Worm (Caenorhabditis elegans) whole organism, late embryonic: ENCODE data around the gene far-4.

Experiments used
- K09A11.1 ChIP-seq: sonication (generic microtip); optimal IDR thresholded peaks from 2 replicates; lab custom pipeline; 2017; ENCODE audit warnings: antibody characterized with exemption, mild to moderate bottlenecking, missing genetic modification characterization, missing compliant biosample characterization; ENCODE audit not compliant: insufficient read depth
- T23F11.4 ChIP-seq: fragments of 200-800 bp; sonication (Bioruptor generic); optimal IDR thresholded peaks from 2 replicates; lab custom pipeline; 2018; ENCODE audit warnings: mild to moderate bottlenecking, missing genetic modification characterization, missing compliant biosample characterization
- Y22D7AL.16 ChIP-seq: sonication (generic microtip); optimal IDR thresholded peaks from 2 replicates; lab custom pipeline; 2016; ENCODE audit warnings: missing genetic modification characterization, missing compliant biosample characterization
- ama-1 ChIP-seq: fragments of 150-350 bp; optimal IDR thresholded peaks from 2 replicates; lab custom pipeline; 2014
- ceh-18 ChIP-seq: sonication (generic microtip); optimal IDR thresholded peaks from 2 replicates; lab custom pipeline; 2016; ENCODE audit warnings: missing genetic modification characterization, missing compliant biosample characterization
- ceh-2 ChIP-seq: sonication (generic microtip); optimal IDR thresholded peaks from 2 replicates; lab custom pipeline; 2016; ENCODE audit warnings: missing genotype, missing genetic modification characterization, missing compliant biosample characterization
- ceh-24 ChIP-seq: sonication (generic microtip); optimal IDR thresholded peaks from 2 replicates; lab custom pipeline; 2016; ENCODE audit warnings: mild to moderate bottlenecking, missing genetic modification characterization, missing compliant biosample characterization
- ceh-31 ChIP-seq: sonication (generic microtip); optimal IDR thresholded peaks from 2 replicates; lab custom pipeline; 2016; ENCODE audit warnings: missing genetic modification characterization, missing compliant biosample characterization
- ceh-34 ChIP-seq: sonication (generic microtip); optimal IDR thresholded peaks from 2 replicates; lab custom pipeline; 2016; ENCODE audit warnings: mild to moderate bottlenecking, missing genetic modification characterization, missing compliant biosample characterization
- ceh-45 ChIP-seq: fragments of 200-800 bp; sonication (Bioruptor generic); IDR thresholded peaks from 2 replicates; pipeline ENCODE4 v1.3.6; 2022; ENCODE audit warnings: missing genetic modification reagents, missing genetic modification characterization, missing compliant biosample characterization
- ceh-48 ChIP-seq: sonication (generic microtip); optimal IDR thresholded peaks from 2 replicates; lab custom pipeline; 2016; ENCODE audit warnings: missing genetic modification characterization, inconsistent platforms, missing compliant biosample characterization
- ceh-9 ChIP-seq: sonication (generic microtip); optimal IDR thresholded peaks from 2 replicates; lab custom pipeline; 2016; ENCODE audit warnings: mild to moderate bottlenecking, missing genetic modification characterization, inconsistent platforms, missing compliant biosample characterization
- che-1 ChIP-seq: sonication (generic microtip); optimal IDR thresholded peaks from 2 replicates; lab custom pipeline; 2016; ENCODE audit warnings: mild to moderate bottlenecking, missing genetic modification characterization, missing compliant biosample characterization
- dve-1 ChIP-seq: sonication (generic microtip); optimal IDR thresholded peaks from 2 replicates; lab custom pipeline; 2017; ENCODE audit warnings: antibody characterized with exemption, mild to moderate bottlenecking, missing genetic modification characterization, missing compliant biosample characterization
- elt-2 ChIP-seq: sonication (generic microtip); optimal IDR thresholded peaks from 2 replicates; lab custom pipeline; 2016; ENCODE audit warnings: missing genetic modification reagents, missing genetic modification characterization, missing compliant biosample characterization
- ets-4 ChIP-seq: sonication (generic microtip); optimal IDR thresholded peaks from 2 replicates; lab custom pipeline; 2016; ENCODE audit warnings: missing genetic modification characterization, missing compliant biosample characterization
- eyg-1 ChIP-seq: sonication (generic microtip); optimal IDR thresholded peaks from 2 replicates; lab custom pipeline; 2016; ENCODE audit warnings: missing genotype, missing genetic modification characterization, missing compliant biosample characterization
- fax-1 ChIP-seq: sonication (generic microtip); optimal IDR thresholded peaks from 2 replicates; lab custom pipeline; 2016; ENCODE audit warnings: missing genotype, missing genetic modification characterization, missing compliant biosample characterization
- fkh-10 ChIP-seq: fragments of 150-350 bp; optimal IDR thresholded peaks from 2 replicates; lab custom pipeline; 2014; ENCODE audit warnings: missing biosample characterization, missing genetic modification reagents, missing genetic modification characterization
- fkh-6 ChIP-seq: sonication (generic microtip); optimal IDR thresholded peaks from 2 replicates; lab custom pipeline; 2016; ENCODE audit warnings: missing genetic modification characterization, missing compliant biosample characterization
- gmeb-2 ChIP-seq: sonication (generic microtip); optimal IDR thresholded peaks from 2 replicates; lab custom pipeline; 2016; ENCODE audit warnings: missing genetic modification characterization, inconsistent platforms, missing compliant biosample characterization
- hlh-13 ChIP-seq: fragments of 200-800 bp; sonication (Bioruptor generic); optimal IDR thresholded peaks from 2 replicates; lab custom pipeline; 2018; ENCODE audit warnings: mild to moderate bottlenecking, missing genetic modification characterization, missing compliant biosample characterization
- lim-6 ChIP-seq: sonication (generic microtip); optimal IDR thresholded peaks from 2 replicates; lab custom pipeline; 2016; ENCODE audit warnings: missing genetic modification characterization, missing compliant biosample characterization
- lin-11 ChIP-seq: fragments of 200-800 bp; sonication (Bioruptor generic); optimal IDR thresholded peaks from 2 replicates; lab custom pipeline; 2018; ENCODE audit warnings: mild to moderate bottlenecking, missing genetic modification characterization, missing compliant biosample characterization
- madf-2 ChIP-seq: sonication (generic microtip); optimal IDR thresholded peaks from 2 replicates; lab custom pipeline; 2017; ENCODE audit warnings: missing genetic modification characterization, missing compliant biosample characterization
- nfya-1 ChIP-seq: sonication (generic microtip); optimal IDR thresholded peaks from 2 replicates; lab custom pipeline; 2017; ENCODE audit warnings: missing genetic modification characterization, mild to moderate bottlenecking, missing compliant biosample characterization, antibody characterized with exemption, moderate library complexity
- nhr-11 ChIP-seq: fragments of 150-350 bp; optimal IDR thresholded peaks from 2 replicates; lab custom pipeline; 2014; ENCODE audit warnings: missing biosample characterization, missing genetic modification characterization
- nhr-232 ChIP-seq: sonication (generic microtip); optimal IDR thresholded peaks from 2 replicates; lab custom pipeline; 2016; ENCODE audit warnings: missing genetic modification characterization, missing compliant biosample characterization
- pag-3 ChIP-seq: sonication (generic microtip); optimal IDR thresholded peaks from 2 replicates; lab custom pipeline; 2016; ENCODE audit warnings: missing compliant biosample characterization, missing genetic modification characterization, borderline replicate concordance
- pha-2 ChIP-seq: sonication (generic microtip); optimal IDR thresholded peaks from 2 replicates; lab custom pipeline; 2017; ENCODE audit warnings: mild to moderate bottlenecking, missing genetic modification characterization, missing compliant biosample characterization
- pros-1 ChIP-seq: fragments of 150-350 bp; optimal IDR thresholded peaks from 2 replicates; lab custom pipeline; 2014; ENCODE audit warnings: missing biosample characterization, missing genetic modification reagents, missing genetic modification characterization
- ref-2 ChIP-seq: sonication (generic microtip); optimal IDR thresholded peaks from 2 replicates; lab custom pipeline; 2016; ENCODE audit warnings: missing genetic modification characterization, missing compliant biosample characterization
- sox-2 ChIP-seq: fragments of 200-800 bp; sonication (Bioruptor generic); IDR thresholded peaks from 2 replicates; pipeline ENCODE4 v1.3.6; 2022; ENCODE audit warnings: missing genetic modification reagents, missing genetic modification characterization, missing compliant biosample characterization
- sox-4 ChIP-seq: sonication (generic microtip); optimal IDR thresholded peaks from 2 replicates; lab custom pipeline; 2017; ENCODE audit warnings: mild to moderate bottlenecking, missing genetic modification characterization, inconsistent platforms, missing compliant biosample characterization
- syd-9 ChIP-seq: sonication (generic microtip); optimal IDR thresholded peaks from 2 replicates; lab custom pipeline; 2016; ENCODE audit warnings: mild to moderate bottlenecking, missing genetic modification characterization, moderate library complexity, missing compliant biosample characterization
- tbx-2 ChIP-seq: sonication (generic microtip); optimal IDR thresholded peaks from 2 replicates; lab custom pipeline; 2016; ENCODE audit warnings: missing genetic modification characterization, missing compliant biosample characterization
- unc-3 ChIP-seq, 2 experiments: fragments of 200-800 bp in 1 of 2; sonication (Bioruptor generic) in 1 of 2; sonication (generic microtip) in 1 of 2; conservative IDR thresholded peaks in 1 of 2; optimal IDR thresholded peaks in 1 of 2; 2 replicates each; pipeline versions ENCODE4 v1.3.6 to Lab custom; 2016 to 2022; ENCODE audit warnings: missing compliant biosample characterization in 2 of 2, missing genetic modification characterization in 2 of 2, missing genetic modification reagents in 1 of 2
- unc-42 ChIP-seq: sonication (generic microtip); optimal IDR thresholded peaks from 2 replicates; lab custom pipeline; 2016; ENCODE audit warnings: missing genotype, missing genetic modification characterization, missing compliant biosample characterization
- ztf-16 ChIP-seq: sonication (generic microtip); optimal IDR thresholded peaks from 2 replicates; lab custom pipeline; 2017; ENCODE audit warnings: missing genetic modification characterization, missing compliant biosample characterization

far-4 gene

DNA sequence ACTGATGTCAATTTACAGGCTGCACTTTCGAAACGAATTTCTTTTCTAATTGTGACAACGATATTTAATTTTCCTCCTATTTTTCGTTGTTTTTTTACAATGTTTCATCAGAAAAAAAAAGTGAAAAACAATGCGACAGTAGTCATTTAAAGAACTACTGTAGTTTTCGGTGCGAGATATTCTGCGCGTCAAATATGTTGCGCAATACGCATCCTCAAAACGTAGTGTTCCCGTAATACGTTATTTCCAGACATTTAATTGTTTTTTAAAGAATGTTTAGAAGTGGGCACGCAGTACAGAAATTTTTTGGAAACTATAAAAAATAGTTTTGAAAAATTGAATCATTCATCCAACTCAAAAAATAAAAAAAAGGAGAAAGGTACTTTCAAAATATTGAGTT, 25.4 kb downstream of the far-4 start:
- TF ChIP-seq lim-6 (tag; lab: Kevin White, UChicago) (no peak), fkh-10 (GFP tag; lab: Kevin White, UChicago) (no peak), fkh-6 (tag; lab: Kevin White, UChicago) (no peak), K09A11.1 (tag; lab: Kevin White, UChicago) (no peak), eyg-1 (tag; lab: Kevin White, UChicago) (no peak), hlh-13 (GFP tag; lab: Kevin White, UChicago) (no peak), ceh-34 (no peak), ceh-9 (tag; lab: Kevin White, UChicago) (no peak), T23F11.4 (GFP tag; lab: Kevin White, UChicago) (no peak), nhr-11 (tag; lab: Kevin White, UChicago) (no peak), sox-4 (tag; lab: Kevin White, UChicago) (no peak), ets-4 (tag; lab: Kevin White, UChicago) (no peak), ceh-45 (no peak), gmeb-2 (tag; lab: Kevin White, UChicago) (no peak)

DNA sequence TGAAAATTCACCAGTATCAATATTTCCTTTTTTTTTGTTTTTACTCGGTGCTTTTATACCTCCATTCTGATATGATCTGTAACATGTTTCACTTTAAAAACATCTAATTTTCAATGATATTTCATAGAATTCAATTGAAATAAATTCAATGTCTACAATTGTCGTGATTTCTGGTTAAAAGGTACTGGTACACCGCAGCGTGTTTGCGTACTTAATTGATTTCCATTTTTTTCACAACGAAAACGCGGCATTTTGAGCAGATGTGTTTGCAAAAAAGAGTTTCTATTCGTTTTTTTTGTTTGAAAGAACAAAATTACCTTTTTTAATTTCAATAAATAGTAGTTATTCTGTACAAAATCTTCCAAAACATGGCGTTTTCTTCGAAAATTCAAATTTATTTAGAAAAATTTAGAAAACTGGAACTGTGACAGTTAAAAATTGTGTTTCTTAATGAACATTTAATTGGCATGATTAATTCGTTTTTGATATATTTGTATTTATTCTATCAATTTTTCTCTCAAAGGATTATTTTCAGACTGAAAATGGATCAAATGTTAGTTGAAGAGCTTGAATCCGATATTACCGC, 28.8 kb downstream of the far-4 start, which contains the start of gene pnn-1:
TSS of gene pnn-1 (plus strand) at position 536 of the 586 bp plus-strand sequence.
- TF ChIP-seq ama-1 (lab: Kevin White, UChicago) (no peak), che-1 (tag; lab: Kevin White, UChicago) (no peak), ets-4 (tag; lab: Kevin White, UChicago) (no peak), ceh-48 (peak; percentile 68), unc-42 (tag; lab: Kevin White, UChicago) (peak; percentile 29), ref-2 (tag; lab: Kevin White, UChicago) (no peak), elt-2 (tag; lab: Kevin White, UChicago) (no peak), pros-1 (tag; lab: Kevin White, UChicago) (no peak)

DNA sequence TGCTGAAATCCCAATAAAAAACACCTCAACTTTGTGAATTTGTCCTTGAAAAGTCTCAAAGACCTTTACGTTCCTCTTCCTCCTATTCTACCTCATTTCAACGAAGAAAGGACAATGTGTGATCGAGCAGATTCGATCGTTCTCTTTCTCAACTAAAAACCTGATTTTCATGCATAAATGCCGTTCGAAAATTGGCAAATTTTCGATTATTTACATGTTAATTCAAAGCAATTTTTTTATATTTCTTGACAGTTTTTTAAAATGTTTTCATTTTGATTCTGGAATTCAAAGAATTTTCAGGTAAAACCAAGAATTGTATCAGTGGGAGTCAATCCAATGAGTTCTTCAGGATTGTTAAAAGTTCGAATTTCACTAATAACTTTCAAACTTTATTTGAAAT, 30.9 kb downstream of the far-4 start, which contains the start of gene lin-46:
TSS of gene lin-46 (plus strand) at position 301 of the 400 bp plus-strand sequence.
- no peak for TF ChIP-seq ceh-2 (tag; lab: Kevin White, UChicago)
- no peak for TF ChIP-seq sox-2 (GFP tag; lab: Robert Waterston, UW)
- TF ChIP-seq nhr-232 (tag; lab: Kevin White, UChicago), result no peak
- TF ChIP-seq madf-2, result no peak
- TF ChIP-seq lin-11 (tag; lab: Kevin White, UChicago), result no peak
- no peak for TF ChIP-seq sox-4 (tag; lab: Kevin White, UChicago)

DNA sequence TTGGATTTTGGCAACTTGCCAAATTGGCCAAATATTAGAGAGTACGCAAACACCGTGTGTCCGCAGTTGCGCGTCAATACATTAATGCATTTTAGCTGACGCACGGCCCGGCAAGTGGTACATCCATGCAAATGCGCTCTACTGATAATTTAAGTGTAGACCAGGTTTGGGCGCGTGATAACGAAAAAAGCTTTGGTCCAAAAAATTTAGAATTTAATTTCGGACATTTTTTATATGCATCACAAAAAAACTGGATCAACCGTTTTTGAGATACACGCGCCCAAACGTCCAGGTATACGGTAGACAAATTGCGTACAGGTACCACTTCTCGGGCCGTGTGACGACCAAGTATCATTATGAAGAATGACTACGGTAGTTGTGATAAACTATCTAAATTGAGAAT, 31.5 kb downstream of the far-4 start, which contains the start of gene R186.8:
TSS of gene R186.8 (minus strand) at position 58 of the 403 bp plus-strand sequence.
- TF ChIP-seq tbx-2, result peak; percentile 13
- TF ChIP-seq nfya-1 (tag; lab: Kevin White, UChicago), result peak; percentile 10
- TF ChIP-seq ref-2 (tag; lab: Kevin White, UChicago), result peak; percentile 45
- peak; percentile 24 for TF ChIP-seq ceh-18 (tag; lab: Kevin White, UChicago)
- TF ChIP-seq ceh-31, result peak; percentile 19
- peak; percentile 92 for TF ChIP-seq unc-42 (tag; lab: Kevin White, UChicago)
- peak; percentile 0 for TF ChIP-seq ceh-34
- peak; percentile 41 for TF ChIP-seq elt-2 (tag; lab: Kevin White, UChicago)
- TF ChIP-seq, all 69 proteins: peak for 8; not testable (repeated sequence) for 61

DNA sequence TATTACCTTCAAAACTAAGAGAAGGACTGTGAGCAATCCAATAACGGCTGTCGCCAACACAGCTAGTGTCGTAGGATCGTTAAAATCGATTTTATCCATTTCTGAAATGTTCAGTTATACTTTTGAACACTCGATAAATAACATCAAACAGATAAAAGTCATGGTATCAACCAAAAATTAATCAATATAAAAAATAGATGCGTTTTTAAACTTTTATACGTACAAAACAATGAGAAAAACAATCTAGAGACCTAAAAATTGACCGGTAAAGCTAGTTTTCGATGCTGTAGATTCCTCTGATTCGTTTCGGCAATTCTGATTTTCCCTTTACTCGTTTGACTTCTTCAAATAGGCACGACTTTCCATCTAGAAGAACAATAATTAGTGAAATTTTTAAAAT, 32.3 kb downstream of the far-4 start, which contains the start of gene R186.3:
TSS of gene R186.3 (minus strand) at position 101 of the 400 bp plus-strand sequence.
- TF ChIP-seq elt-2 (tag; lab: Kevin White, UChicago) (no peak), ets-4 (tag; lab: Kevin White, UChicago) (no peak), nhr-232 (tag; lab: Kevin White, UChicago) (no peak), syd-9 (tag; lab: Kevin White, UChicago) (no peak), Y22D7AL.16 (tag; lab: Kevin White, UChicago) (no peak), madf-2 (no peak), ceh-24 (no peak), fax-1 (tag; lab: Kevin White, UChicago) (no peak), unc-3 (GFP tag; conservative IDR thresholded peaks at IDR 0.05; lab: Robert Waterston, UW) (no peak), unc-3 (tag; optimal IDR thresholded peaks at IDR 0.05; lab: Kevin White, UChicago) (no peak), che-1 (tag; lab: Kevin White, UChicago) (no peak), pag-3 (tag; lab: Kevin White, UChicago) (no peak), lim-6 (tag; lab: Kevin White, UChicago) (no peak), pha-2 (tag; lab: Kevin White, UChicago) (no peak), dve-1 (tag; lab: Kevin White, UChicago) (no peak), ztf-16 (tag; lab: Kevin White, UChicago) (no peak)
